Worm (Caenorhabditis elegans) whole organism, midembryonic: ENCODE measurements around the gene btb-8.

Source experiments
- cog-1 ChIP-seq: sonication (generic microtip); optimal IDR thresholded peaks from 2 replicates; lab custom pipeline; 2016; ENCODE audit warnings: missing genetic modification characterization, missing compliant biosample characterization
- flt-1 ChIP-seq: fragments of 200-800 bp; sonication (Bioruptor generic); IDR thresholded peaks from 2 replicates; pipeline ENCODE4 v1.3.6; 2022; ENCODE audit warnings: missing genetic modification characterization, missing compliant biosample characterization
- klf-2 ChIP-seq: fragments of 200-800 bp; sonication (Bioruptor generic); conservative IDR thresholded peaks from 2 replicates; pipeline ENCODE4 v1.3.6; 2022; ENCODE audit warnings: missing genetic modification reagents, missing genetic modification characterization, missing compliant biosample characterization
- ref-1 ChIP-seq: fragments of 200-800 bp; sonication (Bioruptor generic); conservative IDR thresholded peaks from 2 replicates; pipeline ENCODE4 v1.3.6; 2022; ENCODE audit warnings: missing genetic modification reagents, missing genetic modification characterization, missing compliant biosample characterization
- ztf-23 ChIP-seq: fragments of 200-800 bp; sonication (Bioruptor generic); IDR thresholded peaks from 2 replicates; pipeline ENCODE4 v1.3.6; 2022; ENCODE audit warnings: missing genetic modification reagents, missing genetic modification characterization, missing compliant biosample characterization
- ztf-29 ChIP-seq: fragments of 200-800 bp; sonication (Bioruptor generic); IDR thresholded peaks from 2 replicates; pipeline ENCODE4 v1.3.6; 2022; ENCODE audit warnings: missing genetic modification reagents, missing genetic modification characterization, missing compliant biosample characterization

ce11 chrII:1771785-1772184 is 49.2 kb downstream of the btb-8 start, which contains the start of gene math-3:
- no peak for TF ChIP-seq ztf-23
- TF ChIP-seq flt-1 (GFP tag; lab: Robert Waterston, UW) = no peak
- no peak for TF ChIP-seq ref-1 (GFP tag; lab: Robert Waterston, UW)
- TF ChIP-seq ztf-29 (GFP tag; lab: Robert Waterston, UW) = no peak
- TF ChIP-seq klf-2 = no peak
- TF ChIP-seq cog-1 (tag; lab: Kevin White, UChicago) = no peak
